Worm (Caenorhabditis elegans) whole organism, L2 larva: ENCODE measurements around the gene F22F4.5.

Source experiments
- egl-27 ChIP-seq: sonication (generic microtip); optimal IDR thresholded peaks from 3 replicates; lab custom pipeline; 2017; ENCODE audit warnings: missing biosample characterization, missing genetic modification reagents, missing genetic modification characterization
- elt-3 ChIP-seq: sonication (generic microtip); optimal IDR thresholded peaks from 2 replicates; lab custom pipeline; 2017; ENCODE audit warnings: missing biosample characterization, missing genetic modification characterization
- lin-13 ChIP-seq: fragments of 150-350 bp; optimal IDR thresholded peaks from 2 replicates; lab custom pipeline; 2014; ENCODE audit warnings: missing biosample characterization, missing genetic modification reagents, missing genetic modification characterization
- skn-1 ChIP-seq: sonication (generic microtip); optimal IDR thresholded peaks from 2 replicates; lab custom pipeline; 2017; ENCODE audit warnings: missing biosample characterization, missing genetic modification characterization
- ztf-11 ChIP-seq: sonication (generic microtip); optimal IDR thresholded peaks from 2 replicates; lab custom pipeline; 2017; ENCODE audit warnings: missing biosample characterization, missing genetic modification characterization

DNA sequence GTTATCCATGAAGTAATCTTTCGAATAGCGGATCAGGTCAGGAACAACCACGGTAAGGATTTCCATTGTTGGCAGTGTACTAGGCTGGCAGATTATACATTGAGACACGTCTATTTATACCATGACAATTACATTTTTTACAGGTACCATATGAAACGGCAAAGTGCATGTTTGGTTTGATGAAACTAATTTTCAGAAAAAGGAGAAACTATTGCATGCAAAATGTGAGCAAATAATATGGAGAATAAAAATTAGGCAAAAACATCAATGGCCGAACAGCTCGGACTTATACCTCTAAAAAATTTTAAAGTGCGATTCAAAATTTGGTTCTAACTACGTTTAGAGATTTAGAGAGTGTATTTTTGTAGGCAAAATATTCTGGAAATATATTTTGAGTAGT, at the start of gene F22F4.5:
- TF ChIP-seq elt-3 (tag; lab: Kevin White, UChicago) (no peak), skn-1 (tag; lab: Kevin White, UChicago) (no peak), egl-27 (tag; lab: Kevin White, UChicago) (no peak), ztf-11 (no peak), lin-13 (GFP tag; lab: Kevin White, UChicago) (no peak)
